Fruit fly (Drosophila melanogaster) whole organism, embryonic: ENCODE data around the gene Nf1.

ENCODE experiments used
- Awh ChIP-seq: fragments of 200-800 bp; sonication (Bioruptor generic); IDR thresholded peaks from 2 replicates; pipeline ENCODE4, ENCODE4 v1.3.6; 2022; ENCODE audit warnings: missing biosample characterization, missing genetic modification characterization
- CG11093 ChIP-seq: fragments of 200-800 bp; sonication (Bioruptor generic); IDR thresholded peaks from 3 replicates; pipeline ENCODE4 v1.3.6; 2022; ENCODE audit warnings: missing biosample characterization, missing genetic modification characterization
- CG12104 ChIP-seq: fragments of 200-800 bp; sonication (Bioruptor generic); optimal IDR thresholded peaks from 3 replicates; lab custom pipeline; 2016; ENCODE audit warnings: missing biosample characterization, missing genetic modification characterization
- CG14667 ChIP-seq: fragments of 200-800 bp; sonication (Bioruptor generic); IDR thresholded peaks from 2 replicates; pipeline ENCODE4 v1.3.6; 2022; ENCODE audit warnings: missing biosample characterization, missing genetic modification characterization
- CG1529 ChIP-seq: fragments of 200-800 bp; sonication (Bioruptor generic); optimal IDR thresholded peaks from 3 replicates; lab custom pipeline; 2018; ENCODE audit warnings: missing biosample characterization, missing genetic modification characterization
- CG17361 ChIP-seq: fragments of 200-800 bp; sonication (Bioruptor generic); IDR thresholded peaks from 3 replicates; pipeline ENCODE4 v1.3.6; 2022; ENCODE audit warnings: missing biosample characterization, missing genetic modification characterization
- CG17385 ChIP-seq: fragments of 200-800 bp; sonication (Bioruptor generic); optimal IDR thresholded peaks from 3 replicates; lab custom pipeline; 2018; ENCODE audit warnings: missing biosample characterization, mild to moderate bottlenecking, missing genetic modification characterization
- CG17802 ChIP-seq: fragments of 200-800 bp; sonication (Bioruptor generic); optimal IDR thresholded peaks from 2 replicates; lab custom pipeline; 2018; ENCODE audit warnings: missing biosample characterization, mild to moderate bottlenecking, missing genetic modification characterization, moderate library complexity
- CG18262 ChIP-seq: fragments of 200-800 bp; optimal IDR thresholded peaks from 3 replicates; lab custom pipeline; 2019; ENCODE audit warnings: missing biosample characterization, mild to moderate bottlenecking, missing genetic modification characterization, moderate library complexity
- CG18764 ChIP-seq: fragments of 200-800 bp; sonication (Bioruptor generic); optimal IDR thresholded peaks from 3 replicates; lab custom pipeline; 2016; ENCODE audit warnings: missing biosample characterization, missing genetic modification characterization
- CG2712 ChIP-seq: fragments of 200-800 bp; optimal IDR thresholded peaks from 3 replicates; lab custom pipeline; 2019; ENCODE audit warnings: missing biosample characterization, mild to moderate bottlenecking, missing genetic modification characterization, moderate library complexity
- CG32767 ChIP-seq: fragments of 200-800 bp; sonication (Bioruptor generic); IDR thresholded peaks from 2 replicates; pipeline ENCODE4 v1.3.6; 2022; ENCODE audit warnings: missing biosample characterization, missing genetic modification characterization
- CG3726 ChIP-seq: fragments of 200-800 bp; sonication (Bioruptor generic); IDR thresholded peaks from 3 replicates; pipeline ENCODE4, ENCODE4 v1.3.6; 2022; ENCODE audit warnings: missing biosample characterization, missing genetic modification characterization
- CG4360 ChIP-seq: fragments of 200-800 bp; sonication (Bioruptor generic); IDR thresholded peaks from 2 replicates; pipeline ENCODE4 v1.3.6; 2022; ENCODE audit warnings: missing biosample characterization, missing genetic modification characterization
- CG4424 ChIP-seq: fragments of 200-800 bp; sonication (Bioruptor generic); optimal IDR thresholded peaks from 3 replicates; lab custom pipeline; 2016; ENCODE audit warnings: missing biosample characterization, missing genetic modification characterization
- CG6654 ChIP-seq: fragments of 200-800 bp; sonication (Bioruptor generic); optimal IDR thresholded peaks from 2 replicates; lab custom pipeline; 2017; ENCODE audit warnings: missing biosample characterization, mild to moderate bottlenecking, missing genetic modification characterization
- CG7987 ChIP-seq: fragments of 200-800 bp; sonication (Bioruptor generic); optimal IDR thresholded peaks from 2 replicates; lab custom pipeline; 2018; ENCODE audit warnings: missing biosample characterization, mild to moderate bottlenecking, missing genetic modification characterization, moderate library complexity
- CG8290 ChIP-seq, 3 experiments: fragments of 200-800 bp; sonication (Bioruptor generic); optimal IDR thresholded peaks; 2 replicates each; lab custom pipeline; 2016 to 2019; ENCODE audit warnings: missing biosample characterization in 3 of 3, missing genetic modification characterization in 3 of 3, mild to moderate bottlenecking in 2 of 3, moderate library complexity in 1 of 3
- Elba2 ChIP-seq: fragments of 200-800 bp; sonication (Bioruptor generic); optimal IDR thresholded peaks from 3 replicates; lab custom pipeline; 2016; ENCODE audit warnings: missing biosample characterization, missing genetic modification characterization
- H2.0 ChIP-seq: fragments of 200-800 bp; sonication (Bioruptor generic); IDR thresholded peaks from 2 replicates; pipeline ENCODE4 v1.3.6; 2022; ENCODE audit warnings: missing biosample characterization, missing genetic modification characterization
- Hsf ChIP-seq: fragments of 200-800 bp; sonication (Bioruptor generic); optimal IDR thresholded peaks from 3 replicates; lab custom pipeline; 2016; ENCODE audit warnings: missing biosample characterization, missing genetic modification characterization
- MTF-1 ChIP-seq: fragments of 200-800 bp; sonication (Bioruptor generic); optimal IDR thresholded peaks from 2 replicates; lab custom pipeline; 2018; ENCODE audit warnings: missing biosample characterization, mild to moderate bottlenecking, missing genetic modification characterization, borderline replicate concordance
- Mes4 ChIP-seq: fragments of 200-800 bp; sonication (Bioruptor generic); optimal IDR thresholded peaks from 2 replicates; lab custom pipeline; 2016; ENCODE audit warnings: missing biosample characterization, missing genetic modification characterization
- Opbp ChIP-seq: fragments of 200-800 bp; sonication (Bioruptor generic); IDR thresholded peaks from 3 replicates; pipeline ENCODE4 v1.3.6; 2022; ENCODE audit warnings: missing biosample characterization, missing genetic modification characterization; ENCODE audit not compliant: partially characterized antibody
- Ravus ChIP-seq: fragments of 200-800 bp; sonication (Bioruptor generic); IDR thresholded peaks from 2 replicates; pipeline ENCODE4 v1.3.6; 2022; ENCODE audit warnings: missing biosample characterization, missing genetic modification characterization
- abd-A ChIP-seq: fragments of 200-800 bp; sonication (Bioruptor generic); optimal IDR thresholded peaks from 3 replicates; lab custom pipeline; 2019; ENCODE audit warnings: missing biosample characterization, mild to moderate bottlenecking, missing genetic modification characterization, moderate library complexity
- ase ChIP-seq: fragments of 200-800 bp; sonication (Bioruptor generic); IDR thresholded peaks from 3 replicates; pipeline ENCODE4 v1.3.6; 2022; ENCODE audit warnings: missing biosample characterization, missing genetic modification characterization
- cg ChIP-seq: fragments of 200-800 bp; sonication (Bioruptor generic); optimal IDR thresholded peaks from 3 replicates; lab custom pipeline; 2019; ENCODE audit warnings: missing biosample characterization, mild to moderate bottlenecking, missing genetic modification characterization, moderate library complexity
- crc ChIP-seq: fragments of 200-800 bp; sonication (Bioruptor generic); optimal IDR thresholded peaks from 2 replicates; lab custom pipeline; 2016; ENCODE audit warnings: missing biosample characterization, missing genetic modification characterization
- disco-r ChIP-seq: fragments of 200-800 bp; sonication (Bioruptor generic); optimal IDR thresholded peaks from 2 replicates; lab custom pipeline; 2016; ENCODE audit warnings: missing biosample characterization, missing genetic modification characterization
- dm ChIP-seq: fragments of 200-800 bp; sonication (Bioruptor generic); optimal IDR thresholded peaks from 3 replicates; lab custom pipeline; 2016; ENCODE audit warnings: missing biosample characterization, missing genetic modification characterization
- dpn ChIP-seq, 2 experiments: fragments of 200-800 bp; sonication (Bioruptor generic); optimal IDR thresholded peaks; 3 replicates each; lab custom pipeline; 2016; ENCODE audit warnings: missing biosample characterization in 2 of 2, missing genetic modification characterization in 2 of 2
- emc ChIP-seq: fragments of 200-800 bp; sonication (Bioruptor generic); optimal IDR thresholded peaks from 2 replicates; lab custom pipeline; 2016; ENCODE audit warnings: missing biosample characterization, missing genetic modification characterization
- en ChIP-seq: fragments of 200-800 bp; sonication (Bioruptor generic); optimal IDR thresholded peaks from 2 replicates; lab custom pipeline; 2016; ENCODE audit warnings: missing biosample characterization, missing genetic modification characterization
- exex ChIP-seq: fragments of 200-800 bp; sonication (Bioruptor generic); optimal IDR thresholded peaks from 4 replicates; lab custom pipeline; 2018; ENCODE audit warnings: missing biosample characterization, mild to moderate bottlenecking, missing genetic modification characterization, moderate library complexity
- mld ChIP-seq: fragments of 200-800 bp; sonication (Bioruptor generic); IDR thresholded peaks from 3 replicates; pipeline ENCODE4 v1.3.6; 2022; ENCODE audit warnings: missing biosample characterization, missing genetic modification characterization; ENCODE audit not compliant: partially characterized antibody
- nerfin-2 ChIP-seq: fragments of 200-800 bp; sonication (Bioruptor generic); IDR thresholded peaks from 2 replicates; pipeline ENCODE4 v1.3.6; 2022; ENCODE audit warnings: missing biosample characterization, missing genetic modification characterization; ENCODE audit not compliant: partially characterized antibody
- oc ChIP-seq: fragments of 200-800 bp; sonication (Bioruptor generic); optimal IDR thresholded peaks from 2 replicates; lab custom pipeline; 2018; ENCODE audit warnings: missing biosample characterization, mild to moderate bottlenecking, missing genetic modification characterization, moderate library complexity
- odd ChIP-seq: fragments of 200-800 bp; sonication (Bioruptor generic); optimal IDR thresholded peaks from 2 replicates; lab custom pipeline; 2017; ENCODE audit warnings: missing biosample characterization, mild to moderate bottlenecking, missing genetic modification characterization
- otp ChIP-seq: fragments of 200-800 bp; sonication (Bioruptor generic); IDR thresholded peaks from 3 replicates; pipeline ENCODE4, ENCODE4 v1.3.6; 2022; ENCODE audit warnings: missing biosample characterization, missing genetic modification characterization
- peb ChIP-seq: fragments of 200-800 bp; sonication (Bioruptor generic); IDR thresholded peaks from 2 replicates; pipeline ENCODE4 v1.3.6; 2022; ENCODE audit warnings: missing biosample characterization, missing genetic modification characterization
- pnt ChIP-seq: fragments of 200-800 bp; sonication (Bioruptor generic); optimal IDR thresholded peaks from 3 replicates; lab custom pipeline; 2016; ENCODE audit warnings: missing biosample characterization, missing genetic modification characterization
- psq ChIP-seq: fragments of 200-800 bp; sonication (Bioruptor generic); optimal IDR thresholded peaks from 2 replicates; lab custom pipeline; 2017; ENCODE audit warnings: missing biosample characterization, missing genetic modification characterization
- sens ChIP-seq: fragments of 200-800 bp; sonication (Bioruptor generic); peaks from one replicate; lab custom pipeline; 2016; ENCODE audit warnings: missing biosample characterization, missing genetic modification characterization
- slp2 ChIP-seq: fragments of 200-800 bp; sonication (Bioruptor generic); optimal IDR thresholded peaks from 2 replicates; lab custom pipeline; 2016; ENCODE audit warnings: missing biosample characterization, missing genetic modification characterization
- sna ChIP-seq: fragments of 200-800 bp; sonication (Bioruptor generic); IDR thresholded peaks from 2 replicates; pipeline ENCODE4 v1.3.6; 2022; ENCODE audit warnings: missing biosample characterization, missing genetic modification characterization; ENCODE audit not compliant: partially characterized antibody
- unpg ChIP-seq: fragments of 200-800 bp; sonication (Bioruptor generic); optimal IDR thresholded peaks from 3 replicates; lab custom pipeline; 2018; ENCODE audit warnings: missing biosample characterization, mild to moderate bottlenecking, missing genetic modification characterization, moderate library complexity
- zen ChIP-seq: fragments of 200-800 bp; sonication (Bioruptor generic); optimal IDR thresholded peaks from 3 replicates; lab custom pipeline; 2018; ENCODE audit warnings: missing biosample characterization, mild to moderate bottlenecking, missing genetic modification characterization, moderate library complexity

The Nf1 gene

dm6 chr3R:26017771-26018731 is 35.2 kb downstream of the Nf1 start:
- TF ChIP-seq otp (GFP tag; lab: Robert Waterston, UW) (no peak), Awh (peak; percentile 50), sna (GFP tag; lab: Robert Waterston, UW) (no peak), CG17361 (GFP tag; lab: Robert Waterston, UW) (peak; percentile 96), Opbp (GFP tag; lab: Robert Waterston, UW) (no peak), ase (GFP tag; lab: Robert Waterston, UW) (no peak), CG17385 (peak; percentile 67), crc (GFP tag; lab: Kevin White, UChicago) (no peak), CG3726 (GFP tag; lab: Robert Waterston, UW) (no peak; the same call in 2 of the 3 replicates), Hsf (GFP tag; lab: Kevin White, UChicago) (no peak), CG18764 (GFP tag; lab: Kevin White, UChicago) (peak; percentile 35), CG4360 (GFP tag; lab: Robert Waterston, UW) (peak; percentile 87), nerfin-2 (GFP tag; lab: Robert Waterston, UW) (no peak), CG32767 (GFP tag; lab: Robert Waterston, UW) (peak; percentile 70), unpg (GFP tag; lab: Kevin White, UChicago) (peak; percentile 85), CG2712 (tag; lab: Kevin White, UChicago) (peak; percentile 97), CG6654 (GFP tag; lab: Kevin White, UChicago) (peak; percentile 35), zen (tag; lab: Kevin White, UChicago) (peak; percentile 95), odd (GFP tag; lab: Kevin White, UChicago) (peak; percentile 72), dpn (GFP tag; optimal IDR thresholded peaks at IDR 0.05; lab: Kevin White, UChicago) (peak in 1 of 2 experiments; percentile 63), exex (tag; lab: Kevin White, UChicago) (no peak), CG4424 (GFP tag; lab: Kevin White, UChicago) (peak; percentile 83), sens (GFP tag; lab: Kevin White, UChicago) (peak; percentile 89), CG12104 (peak; percentile 71), oc (peak; percentile 52), CG7987 (GFP tag; lab: Kevin White, UChicago) (no peak), H2.0 (GFP tag; lab: Robert Waterston, UW) (peak; percentile 35; the same call in 1 of the 2 replicates), disco-r (no peak), CG11093 (GFP tag; lab: Robert Waterston, UW) (0 out of 3 replicates have a peak, but pooled peaks have one; percentile 30), pnt (GFP tag; lab: Kevin White, UChicago) (no peak), dm (no peak), CG17802 (tag; lab: Kevin White, UChicago) (peak; percentile 10), CG14667 (GFP tag; lab: Robert Waterston, UW) (peak; percentile 59), emc (GFP tag; lab: Kevin White, UChicago) (no peak), mld (GFP tag; lab: Robert Waterston, UW) (no peak), CG1529 (GFP tag; lab: Kevin White, UChicago) (peak; percentile 72), en (GFP tag; lab: Kevin White, UChicago) (no peak), psq (GFP tag; lab: Kevin White, UChicago) (peak; percentile 33), MTF-1 (GFP tag; lab: Kevin White, UChicago) (no peak), abd-A (no peak), CG18262 (peak; percentile 98), Ravus (GFP tag; lab: Robert Waterston, UW) (no peak), cg (GFP tag; lab: Kevin White, UChicago) (no peak), CG8290 (GFP tag; optimal IDR thresholded peaks at IDR 0.05; lab: Kevin White, UChicago) (peak; percentile 70), CG8290 (tag; optimal IDR thresholded peaks at IDR 0.05; lab: Kevin White, UChicago) (peak in 1 of 2 experiments; percentile 77), Mes4 (GFP tag; lab: Kevin White, UChicago) (no peak), peb (peak; percentile 43; the same call in 1 of the 2 replicates), Elba2 (GFP tag; lab: Kevin White, UChicago) (peak; percentile 20), slp2 (GFP tag; lab: Kevin White, UChicago) (no peak)
